Fruit fly (Drosophila melanogaster): Measurements from ENCODE around the gene Vha68-2.
A peak's percentile ranks its signal among the peaks of the same experiment; 100 is the strongest.

Gene Vha68-2

dm6 chr2L:13018992-13019484, 44.9 kb downstream of the Vha68-2 start, which contains the start of gene Ube4B (continued):
- peak; percentile 97 for TF ChIP-seq Ets65A (GFP tag)
- TF ChIP-seq slou (GFP tag; optimal IDR thresholded peaks at IDR 0.05), result no peak
- peak; percentile 91 for TF ChIP-seq sens (GFP tag)
- no peak for TF ChIP-seq org-1 (GFP tag; optimal IDR thresholded peaks at IDR 0.05)
- TF ChIP-seq D19A (tag; optimal IDR thresholded peaks at IDR 0.05), result no peak
- TF ChIP-seq Jarid2 (GFP tag; optimal IDR thresholded peaks at IDR 0.05), result no peak
- TF ChIP-seq CG14667 (GFP tag; IDR thresholded peaks at IDR 0.05), result no peak
- no peak for TF ChIP-seq CG11723 (GFP tag; optimal IDR thresholded peaks at IDR 0.05)
- TF ChIP-seq CG2199 (GFP tag; IDR thresholded peaks at IDR 0.05), result 0 out of 3 replicates have a peak, but pooled peaks have one; percentile 41
- TF ChIP-seq sc (optimal IDR thresholded peaks at IDR 0.05), result no peak
- no peak for TF ChIP-seq sc (GFP tag; optimal IDR thresholded peaks at IDR 0.05)
- TF ChIP-seq Xbp1 (GFP tag; optimal IDR thresholded peaks at IDR 0.05), result peak; percentile 80
- no peak for TF ChIP-seq CG12744 (GFP tag; optimal IDR thresholded peaks at IDR 0.05)
- TF ChIP-seq danr (GFP tag; IDR thresholded peaks at IDR 0.05), result no peak
- TF ChIP-seq nerfin-1 (tag; optimal IDR thresholded peaks at IDR 0.05), result no peak
- TF ChIP-seq Sox100B (GFP tag; optimal IDR thresholded peaks at IDR 0.05), result no peak
- no peak for TF ChIP-seq CG7357 (GFP tag; IDR thresholded peaks at IDR 0.05)
- 0 out of 2 replicates have a peak, but pooled peaks have one; percentile 55 for TF ChIP-seq stc (GFP tag; IDR thresholded peaks at IDR 0.05)
- TF ChIP-seq bigmax (GFP tag; optimal IDR thresholded peaks at IDR 0.05), result peak; percentile 18
- TF ChIP-seq CG2678 (tag; optimal IDR thresholded peaks at IDR 0.05), result no peak
- no peak for TF ChIP-seq lov (optimal IDR thresholded peaks at IDR 0.05)
- peak; percentile 55; the same call in 1 of the 3 replicates for TF ChIP-seq lov (GFP tag; IDR thresholded peaks at IDR 0.05)
- TF ChIP-seq emc (GFP tag; optimal IDR thresholded peaks at IDR 0.05), result peak; percentile 24
- no peak for TF ChIP-seq usp (GFP tag; optimal IDR thresholded peaks at IDR 0.05)
- peak; percentile 41 for TF ChIP-seq CG18619 (GFP tag; optimal IDR thresholded peaks at IDR 0.05)
- TF ChIP-seq Dbx (GFP tag; IDR thresholded peaks at IDR 0.05), result peak; percentile 86
- peak; percentile 23 to 59 for TF ChIP-seq chif (GFP tag; optimal IDR thresholded peaks at IDR 0.05)
- no peak for TF ChIP-seq fd64A (GFP tag; optimal IDR thresholded peaks at IDR 0.05)
- no peak for TF ChIP-seq sqz (GFP tag; optimal IDR thresholded peaks at IDR 0.05)
- no peak for TF ChIP-seq ab (GFP tag; optimal IDR thresholded peaks at IDR 0.05)
- peak; percentile 62 for TF ChIP-seq ind (GFP tag; optimal IDR thresholded peaks at IDR 0.05)
- TF ChIP-seq Fer1 (GFP tag; optimal IDR thresholded peaks at IDR 0.05), result peak; percentile 42
- peak; percentile 61 for TF ChIP-seq Mes4 (GFP tag; optimal IDR thresholded peaks at IDR 0.05)
- TF ChIP-seq CG1792 (GFP tag; optimal IDR thresholded peaks at IDR 0.05), result peak; percentile 7
- TF ChIP-seq ap (GFP tag; IDR thresholded peaks at IDR 0.05), result no peak
- peak; percentile 41 for TF ChIP-seq CG7987 (GFP tag; optimal IDR thresholded peaks at IDR 0.05)
- TF ChIP-seq CG16813 (GFP tag; IDR thresholded peaks at IDR 0.05; ENCODE audit: partially characterized antibody), result peak; percentile 89
- no peak for TF ChIP-seq bcd (GFP tag; optimal IDR thresholded peaks at IDR 0.05)
- TF ChIP-seq sna (GFP tag; IDR thresholded peaks at IDR 0.05; ENCODE audit: partially characterized antibody), result peak; percentile 76
- no peak for TF ChIP-seq CG10431 (GFP tag; optimal IDR thresholded peaks at IDR 0.05)
- TF ChIP-seq NFAT (GFP tag; IDR thresholded peaks at IDR 0.05), result peak; percentile 86
- TF ChIP-seq nom (GFP tag; optimal IDR thresholded peaks at IDR 0.05), result no peak
- no peak for TF ChIP-seq CG17612 (GFP tag; IDR thresholded peaks at IDR 0.05)
- no peak for TF ChIP-seq disco-r (GFP tag; optimal IDR thresholded peaks at IDR 0.05)
- peak; percentile 68 for TF ChIP-seq Antp (GFP tag; optimal IDR thresholded peaks at IDR 0.05)
- peak; percentile 86 for TF ChIP-seq CG13624 (GFP tag; optimal IDR thresholded peaks at IDR 0.05)
- no peak for TF ChIP-seq Vsx1 (GFP tag; optimal IDR thresholded peaks at IDR 0.05)
- no peak for TF ChIP-seq Ravus (GFP tag; IDR thresholded peaks at IDR 0.05)
- TF ChIP-seq toy (GFP tag; IDR thresholded peaks at IDR 0.05), result no peak
- TF ChIP-seq HHEX (GFP tag; optimal IDR thresholded peaks at IDR 0.05), result no peak
- TF ChIP-seq CG9797 (GFP tag; optimal IDR thresholded peaks at IDR 0.05), result peak; percentile 95
- peak; percentile 54 for TF ChIP-seq CG15696 (tag; optimal IDR thresholded peaks at IDR 0.05)

Data from whole organism, embryonic.